Worm (Caenorhabditis elegans) whole organism, L2 larva: ENCODE measurements around the gene ZC513.2.

Source experiments
- ZK546.5 ChIP-seq: sonication (generic microtip); optimal IDR thresholded peaks from 2 replicates; lab custom pipeline; 2017; ENCODE audit warnings: missing biosample characterization, missing genetic modification characterization
- alr-1 ChIP-seq: fragments of 150-350 bp; optimal IDR thresholded peaks from 2 replicates; lab custom pipeline; 2014; ENCODE audit warnings: missing biosample characterization, missing genetic modification characterization
- ama-1 ChIP-seq: fragments of 150-350 bp; optimal IDR thresholded peaks from 2 replicates; lab custom pipeline; 2018; ENCODE audit warnings: inconsistent platforms
- lin-11 ChIP-seq: fragments of 150-350 bp; sonication (generic microtip); optimal IDR thresholded peaks from 2 replicates; lab custom pipeline; 2014; ENCODE audit warnings: missing biosample characterization, missing genetic modification characterization, inconsistent platforms, mixed read lengths
- lsy-2 ChIP-seq, 2 experiments: fragments of 150-350 bp in 1 of 2; sonication (generic microtip) in 1 of 2; optimal IDR thresholded peaks; 2 replicates each; lab custom pipeline; 2014 to 2017; ENCODE audit warnings: missing biosample characterization in 2 of 2, missing genetic modification characterization in 2 of 2
- mdl-1 ChIP-seq, 2 experiments: fragments of 150-350 bp in 1 of 2; sonication (generic microtip) in 1 of 2; optimal IDR thresholded peaks; 2 replicates each; lab custom pipeline; 2017; ENCODE audit warnings: missing biosample characterization in 2 of 2, missing genetic modification characterization in 2 of 2
- nhr-11 ChIP-seq: fragments of 150-350 bp; optimal IDR thresholded peaks from 2 replicates; lab custom pipeline; 2014; ENCODE audit warnings: missing biosample characterization, missing genetic modification characterization
- nhr-77 ChIP-seq: fragments of 150-350 bp; optimal IDR thresholded peaks from 2 replicates; lab custom pipeline; 2014; ENCODE audit warnings: missing biosample characterization, missing genetic modification characterization
- snpc-4 ChIP-seq: fragments of 150-350 bp; optimal IDR thresholded peaks from 2 replicates; lab custom pipeline; 2014; ENCODE audit warnings: missing biosample characterization, missing genetic modification characterization
- ztf-11 ChIP-seq: sonication (generic microtip); optimal IDR thresholded peaks from 2 replicates; lab custom pipeline; 2017; ENCODE audit warnings: missing biosample characterization, missing genetic modification characterization

DNA sequence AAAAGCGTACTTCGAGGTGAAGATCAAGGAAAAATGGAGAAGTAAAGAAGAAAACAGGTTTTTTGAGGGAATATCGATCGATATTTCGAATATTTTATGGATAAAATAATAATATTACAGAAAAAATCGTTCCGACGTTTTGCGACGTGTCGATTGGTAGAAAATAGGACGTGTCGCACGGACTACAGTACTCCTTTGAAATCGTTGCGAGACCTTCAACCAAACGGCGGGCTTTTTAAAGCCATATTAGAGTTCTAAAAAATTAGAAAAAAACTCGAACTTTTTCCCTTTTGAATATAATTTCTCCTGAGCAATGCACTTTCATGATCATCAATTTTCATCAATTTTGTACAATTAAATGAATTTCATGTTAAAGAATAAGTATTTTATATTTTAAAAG, 44.1 kb upstream of the ZC513.2 start, which contains the start of gene Y97E10AR.4:
- TF ChIP-seq nhr-77 = no peak
- no peak for TF ChIP-seq alr-1 (tag; lab: Kevin White, UChicago)
- no peak for TF ChIP-seq snpc-4
- no peak for TF ChIP-seq lin-11 (tag; lab: Kevin White, UChicago)
- no peak for TF ChIP-seq ztf-11 (tag; lab: Kevin White, UChicago)
- no peak for TF ChIP-seq mdl-1 (tag; optimal IDR thresholded peaks at IDR 0.05; lab: Kevin White, UChicago)
- no peak for TF ChIP-seq nhr-11
- TF ChIP-seq lsy-2 (tag; optimal IDR thresholded peaks at IDR 0.05; lab: Kevin White, UChicago) = no peak
- no peak for TF ChIP-seq ZK546.5 (tag; lab: Kevin White, UChicago)
- no peak for TF ChIP-seq ama-1 (lab: Kevin White, UChicago)
